Fruit fly (Drosophila melanogaster): ENCODE measurements around the gene Cad87A.

Gene Cad87A

dm6 chr3R:11937427-11938114 is 11.4 kb downstream of the Cad87A start (continued):
- TF ChIP-seq CG9876 (GFP tag; optimal IDR thresholded peaks at IDR 0.05) (no peak), pzg (GFP tag; optimal IDR thresholded peaks at IDR 0.05) (no peak), Atf6 (GFP tag; IDR thresholded peaks at IDR 0.05) (0 out of 2 replicates have a peak, but pooled peaks have one; percentile 14), CG7928 (GFP tag; optimal IDR thresholded peaks at IDR 0.05) (no peak), CG12391 (tag; optimal IDR thresholded peaks at IDR 0.05) (no peak), ac (GFP tag; optimal IDR thresholded peaks at IDR 0.05) (no peak), danr (GFP tag; IDR thresholded peaks at IDR 0.05) (no peak), slp2 (GFP tag; optimal IDR thresholded peaks at IDR 0.05) (no peak), E2f2 (GFP tag; IDR thresholded peaks at IDR 0.05) (0 out of 2 replicates have a peak, but pooled peaks have one; percentile 6), fru (optimal IDR thresholded peaks at IDR 0.05) (no peak), slbo (GFP tag; IDR thresholded peaks at IDR 0.05) (0 out of 2 replicates have a peak, but pooled peaks have one; percentile 20), Drgx (GFP tag; IDR thresholded peaks at IDR 0.05) (peak; percentile 56; the same call in 1 of the 2 replicates), eyg (GFP tag; optimal IDR thresholded peaks at IDR 0.05) (no peak), Awh (GFP tag; IDR thresholded peaks at IDR 0.05) (no peak), psq (GFP tag; optimal IDR thresholded peaks at IDR 0.05) (no peak), jigr1 (GFP tag; IDR thresholded peaks at IDR 0.05) (no peak), sens-2 (GFP tag; IDR thresholded peaks at IDR 0.05) (no peak), Sox102F (GFP tag; optimal IDR thresholded peaks at IDR 0.05) (no peak), CG16813 (GFP tag; IDR thresholded peaks at IDR 0.05; ENCODE audit: partially characterized antibody) (no peak), unc-4 (GFP tag; IDR thresholded peaks at IDR 0.05; ENCODE audit: partially characterized antibody) (no peak), Ravus (GFP tag; IDR thresholded peaks at IDR 0.05) (no peak), CG10366 (GFP tag; IDR thresholded peaks at IDR 0.05) (0 out of 2 replicates have a peak, but pooled peaks have one; percentile 22), CG9932 (GFP tag; IDR thresholded peaks at IDR 0.05) (no peak), Bteb2 (GFP tag; optimal IDR thresholded peaks at IDR 0.05) (no peak), CG11085 (GFP tag; IDR thresholded peaks at IDR 0.05) (no peak), tx (GFP tag; optimal IDR thresholded peaks at IDR 0.05) (no peak), CG17361 (GFP tag; IDR thresholded peaks at IDR 0.05) (no peak), br (optimal IDR thresholded peaks at IDR 0.05) (no peak), ato (GFP tag; IDR thresholded peaks at IDR 0.05; ENCODE audit: partially characterized antibody) (no peak), CG4730 (GFP tag; IDR thresholded peaks at IDR 0.05) (no peak), sens (GFP tag) (peak; percentile 62), ara (GFP tag; IDR thresholded peaks at IDR 0.05) (no peak), da (GFP tag; optimal IDR thresholded peaks at IDR 0.05) (no peak), ranshi (GFP tag; IDR thresholded peaks at IDR 0.05) (0 out of 2 replicates have a peak, but pooled peaks have one; percentile 9), CG15269 (tag; optimal IDR thresholded peaks at IDR 0.05) (no peak), lola (GFP tag; optimal IDR thresholded peaks at IDR 0.05) (no peak), CG6254 (GFP tag; optimal IDR thresholded peaks at IDR 0.05) (no peak), CG18476 (GFP tag; optimal IDR thresholded peaks at IDR 0.05) (no peak), Dek (tag; optimal IDR thresholded peaks at IDR 0.05) (no peak), crol (GFP tag; IDR thresholded peaks at IDR 0.05) (no peak), B-H2 (GFP tag; optimal IDR thresholded peaks at IDR 0.05) (no peak), CG17829 (tag; optimal IDR thresholded peaks at IDR 0.05) (no peak), CG12769 (tag; optimal IDR thresholded peaks at IDR 0.05) (peak; percentile 86), Spps (tag; optimal IDR thresholded peaks at IDR 0.05) (no peak), chinmo (GFP tag; IDR thresholded peaks at IDR 0.05; ENCODE audit: partially characterized antibody) (peak; percentile 89), mld (GFP tag; IDR thresholded peaks at IDR 0.05; ENCODE audit: partially characterized antibody) (no peak), CG7786 (GFP tag; optimal IDR thresholded peaks at IDR 0.05) (no peak), pnt (GFP tag; optimal IDR thresholded peaks at IDR 0.05) (no peak), cg (GFP tag; optimal IDR thresholded peaks at IDR 0.05) (peak; percentile 56), Oaz (GFP tag; IDR thresholded peaks at IDR 0.05) (no peak), CG14014 (GFP tag; IDR thresholded peaks at IDR 0.05) (0 out of 2 replicates have a peak, but pooled peaks have one; percentile 15)

Data from whole organism, embryonic.